Worm (Caenorhabditis elegans) whole organism, dauer: ENCODE measurements around the gene nhr-208.
"Not testable (repeated sequence)": the region's sequence is repeated elsewhere in the genome, so short reads cannot be mapped to it uniquely, and the experiment has no call there.

Experiments
- unc-62 ChIP-seq: sonication (generic microtip); optimal IDR thresholded peaks from 2 replicates; lab custom pipeline; 2017; ENCODE audit warnings: missing biosample characterization, missing genetic modification reagents, missing genetic modification characterization

The nhr-208 gene

ce11 chrV:12130688-12131087 lies 36.6 kb downstream of the nhr-208 start, which contains the start of gene C27A7.6:
TSS of gene C27A7.6 (minus strand) at chrV:12130788.
- not testable (repeated sequence) for TF ChIP-seq unc-62 (GFP tag; lab: Kevin White, UChicago)

- not testable (repeated sequence) for TF ChIP-seq unc-62 (GFP tag; lab: Kevin White, UChicago)
These were observed 37.0 kb downstream of the nhr-208 start, which contains the start of gene enpp-1 for ce11 chrV:12131157-12131556. TSS of gene enpp-1 (plus strand) at chrV:12131457.

- TF ChIP-seq unc-62 (GFP tag; lab: Kevin White, UChicago): no peak
These were observed 43.8 kb downstream of the nhr-208 start for ce11 chrV:12137942-12138341.

DNA sequence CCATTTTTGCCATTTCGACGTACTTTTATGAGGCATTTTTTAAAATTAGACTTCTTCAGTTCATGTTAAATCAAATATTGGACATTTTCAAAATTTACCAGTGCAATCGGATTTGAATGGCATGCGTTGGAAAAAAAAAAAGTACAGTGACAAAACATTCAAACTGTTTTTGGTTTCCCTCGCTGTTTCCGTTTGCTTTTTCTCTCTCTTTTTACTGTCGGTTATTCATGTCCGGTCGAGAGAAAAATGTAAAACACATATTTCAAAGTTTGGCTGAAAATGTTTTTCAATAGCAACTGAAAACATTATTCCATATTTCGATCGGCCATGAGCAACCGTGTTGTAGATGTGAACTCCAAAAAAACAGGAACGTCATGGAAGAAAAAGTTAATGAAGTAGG lies 46.5 kb downstream of the nhr-208 start, which contains the start of gene C27A7.3:
TSS of gene C27A7.3 (plus strand) at position 301 of the 400 bp plus-strand sequence.
- TF ChIP-seq unc-62 (GFP tag; lab: Kevin White, UChicago): no peak
